Worm (Caenorhabditis elegans): ENCODE results near the gene cit-1.2.

DNA sequence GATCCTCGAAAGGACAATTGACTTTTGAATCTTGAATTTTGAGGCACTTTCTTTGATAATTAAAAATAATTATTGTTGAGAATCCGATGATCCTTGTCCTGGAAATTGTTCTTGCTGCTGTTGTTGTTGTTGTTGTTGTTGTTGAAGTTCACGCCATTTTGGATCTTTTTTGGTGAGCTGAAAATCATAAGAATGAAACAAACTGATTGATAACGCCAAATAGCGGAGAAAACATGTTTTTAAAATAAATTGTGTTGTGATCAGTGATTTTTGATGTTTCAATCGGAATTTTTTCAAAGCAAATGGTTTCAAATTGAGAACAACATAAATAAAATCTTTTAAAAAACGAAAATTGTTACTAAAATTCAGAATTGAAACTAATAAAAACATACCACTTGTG is 6.5 kb downstream of the cit-1.2 start:
- TF ChIP-seq nhr-11 (tag; optimal IDR thresholded peaks at IDR 0.05), result no peak
- no peak for TF ChIP-seq pqm-1 (tag; optimal IDR thresholded peaks at IDR 0.05)
- no peak for TF ChIP-seq hlh-13 (GFP tag; optimal IDR thresholded peaks at IDR 0.05)
- no peak for TF ChIP-seq ama-1 (optimal IDR thresholded peaks at IDR 0.05)
- TF ChIP-seq sox-4 (tag; optimal IDR thresholded peaks at IDR 0.05), result no peak
- no peak for TF ChIP-seq hlh-6 (tag; optimal IDR thresholded peaks at IDR 0.05)
- TF ChIP-seq K09A11.1 (tag; optimal IDR thresholded peaks at IDR 0.05; ENCODE audit: insufficient read depth), result no peak
